Worm (Caenorhabditis elegans) whole organism, L2 larva: Measurements from ENCODE around the gene srsx-30.

Experiments used
- C34F6.9 ChIP-seq: fragments of 150-350 bp; optimal IDR thresholded peaks from 2 replicates; lab custom pipeline; 2014; ENCODE audit warnings: missing biosample characterization, missing genetic modification characterization
- F13H6.1 ChIP-seq: sonication (generic microtip); optimal IDR thresholded peaks from 2 replicates; lab custom pipeline; 2016; ENCODE audit warnings: missing genetic modification characterization, missing compliant biosample characterization
- R02D3.7 ChIP-seq: fragments of 150-350 bp; optimal IDR thresholded peaks from 2 replicates; lab custom pipeline; 2014; ENCODE audit warnings: missing biosample characterization, missing genetic modification characterization
- alr-1 ChIP-seq: fragments of 150-350 bp; optimal IDR thresholded peaks from 2 replicates; lab custom pipeline; 2014; ENCODE audit warnings: missing biosample characterization, missing genetic modification characterization
- aly-2 ChIP-seq: fragments of 150-350 bp; optimal IDR thresholded peaks from 2 replicates; lab custom pipeline; 2014; ENCODE audit warnings: missing biosample characterization, missing genetic modification characterization
- ama-1 ChIP-seq: fragments of 150-350 bp; optimal IDR thresholded peaks from 2 replicates; lab custom pipeline; 2018; ENCODE audit warnings: inconsistent platforms
- ceh-16 ChIP-seq: fragments of 150-350 bp; optimal IDR thresholded peaks from 2 replicates; lab custom pipeline; 2014; ENCODE audit warnings: missing biosample characterization, missing genetic modification characterization
- ceh-82 ChIP-seq: fragments of 150-350 bp; optimal IDR thresholded peaks from 2 replicates; lab custom pipeline; 2014; ENCODE audit warnings: missing biosample characterization, missing genetic modification characterization
- crh-2 ChIP-seq: sonication (generic microtip); optimal IDR thresholded peaks from 2 replicates; lab custom pipeline; 2017; ENCODE audit warnings: missing biosample characterization, missing genetic modification characterization
- dmd-4 ChIP-seq: sonication (generic microtip); optimal IDR thresholded peaks from 2 replicates; lab custom pipeline; 2017; ENCODE audit warnings: missing biosample characterization, missing genetic modification characterization
- egl-27 ChIP-seq: sonication (generic microtip); optimal IDR thresholded peaks from 3 replicates; lab custom pipeline; 2017; ENCODE audit warnings: missing biosample characterization, missing genetic modification reagents, missing genetic modification characterization
- fos-1 ChIP-seq: fragments of 150-350 bp; optimal IDR thresholded peaks from 2 replicates; lab custom pipeline; 2014; ENCODE audit warnings: missing biosample characterization, missing genetic modification characterization
- lin-11 ChIP-seq: fragments of 150-350 bp; sonication (generic microtip); optimal IDR thresholded peaks from 2 replicates; lab custom pipeline; 2014; ENCODE audit warnings: missing biosample characterization, missing genetic modification characterization, inconsistent platforms, mixed read lengths
- lin-39 ChIP-seq: fragments of 150-350 bp; optimal IDR thresholded peaks from 2 replicates; lab custom pipeline; 2014; ENCODE audit warnings: missing biosample characterization, missing genetic modification reagents, missing genetic modification characterization
- lsy-2 ChIP-seq, 2 experiments: fragments of 150-350 bp in 1 of 2; sonication (generic microtip) in 1 of 2; optimal IDR thresholded peaks; 2 replicates each; lab custom pipeline; 2014 to 2017; ENCODE audit warnings: missing biosample characterization in 2 of 2, missing genetic modification characterization in 2 of 2
- mab-5 ChIP-seq: fragments of 150-350 bp; optimal IDR thresholded peaks from 2 replicates; lab custom pipeline; 2014; ENCODE audit warnings: missing biosample characterization, missing genetic modification characterization
- mbf-1 ChIP-seq: sonication (generic microtip); optimal IDR thresholded peaks from 2 replicates; lab custom pipeline; 2017; ENCODE audit warnings: missing biosample characterization, missing genetic modification characterization
- mdl-1 ChIP-seq, 2 experiments: fragments of 150-350 bp in 1 of 2; sonication (generic microtip) in 1 of 2; optimal IDR thresholded peaks; 2 replicates each; lab custom pipeline; 2017; ENCODE audit warnings: missing biosample characterization in 2 of 2, missing genetic modification characterization in 2 of 2
- nhr-11 ChIP-seq: fragments of 150-350 bp; optimal IDR thresholded peaks from 2 replicates; lab custom pipeline; 2014; ENCODE audit warnings: missing biosample characterization, missing genetic modification characterization
- nhr-12 ChIP-seq: fragments of 150-350 bp; optimal IDR thresholded peaks from 2 replicates; lab custom pipeline; 2014; ENCODE audit warnings: missing biosample characterization, missing genetic modification characterization
- nhr-129 ChIP-seq: fragments of 150-350 bp; optimal IDR thresholded peaks from 2 replicates; lab custom pipeline; 2014; ENCODE audit warnings: missing biosample characterization, missing genetic modification characterization
- nhr-237 ChIP-seq: fragments of 150-350 bp; optimal IDR thresholded peaks from 2 replicates; lab custom pipeline; 2014; ENCODE audit warnings: missing biosample characterization, missing genetic modification characterization
- nhr-25 ChIP-seq: fragments of 150-350 bp; sonication (generic microtip); optimal IDR thresholded peaks from 3 replicates; lab custom pipeline; 2014; ENCODE audit warnings: missing biosample characterization, missing genetic modification characterization
- nhr-77 ChIP-seq: fragments of 150-350 bp; optimal IDR thresholded peaks from 2 replicates; lab custom pipeline; 2014; ENCODE audit warnings: missing biosample characterization, missing genetic modification characterization
- peb-1 ChIP-seq: fragments of 150-350 bp; optimal IDR thresholded peaks from 2 replicates; lab custom pipeline; 2014; ENCODE audit warnings: missing biosample characterization, missing genetic modification characterization
- skn-1 ChIP-seq: sonication (generic microtip); optimal IDR thresholded peaks from 2 replicates; lab custom pipeline; 2017; ENCODE audit warnings: missing biosample characterization, missing genetic modification characterization
- sma-3 ChIP-seq: sonication (generic microtip); optimal IDR thresholded peaks from 2 replicates; lab custom pipeline; 2016; ENCODE audit warnings: missing genetic modification reagents, missing genetic modification characterization, missing compliant biosample characterization
- sma-9 ChIP-seq, 2 experiments: fragments of 150-350 bp in 1 of 2; sonication (generic microtip) in 1 of 2; optimal IDR thresholded peaks; 2 replicates each; lab custom pipeline; 2014 to 2016; ENCODE audit warnings: missing genetic modification characterization in 2 of 2, mild to moderate bottlenecking in 1 of 2, missing biosample characterization in 1 of 2, missing compliant biosample characterization in 1 of 2, missing genetic modification reagents in 1 of 2, moderate library complexity in 1 of 2
- unc-55 ChIP-seq: fragments of 150-350 bp; sonication (generic microtip); optimal IDR thresholded peaks from 3 replicates; lab custom pipeline; 2014; ENCODE audit warnings: missing biosample characterization, missing genetic modification reagents, missing genetic modification characterization
- unc-62 ChIP-seq: fragments of 150-350 bp; optimal IDR thresholded peaks from 2 replicates; lab custom pipeline; 2014; ENCODE audit warnings: missing biosample characterization, missing genetic modification reagents, missing genetic modification characterization
- zag-1 ChIP-seq: fragments of 150-350 bp; optimal IDR thresholded peaks from 2 replicates; lab custom pipeline; 2014; ENCODE audit warnings: missing biosample characterization, missing genetic modification characterization
- ztf-1 ChIP-seq: fragments of 200-800 bp; sonication (Bioruptor generic); conservative IDR thresholded peaks from 2 replicates; pipeline ENCODE4 v1.3.6; 2022; ENCODE audit warnings: missing genetic modification characterization, missing compliant biosample characterization
- ztf-4 ChIP-seq: fragments of 150-350 bp; optimal IDR thresholded peaks from 2 replicates; lab custom pipeline; 2014; ENCODE audit warnings: missing biosample characterization, missing genetic modification characterization

The srsx-30 gene

DNA sequence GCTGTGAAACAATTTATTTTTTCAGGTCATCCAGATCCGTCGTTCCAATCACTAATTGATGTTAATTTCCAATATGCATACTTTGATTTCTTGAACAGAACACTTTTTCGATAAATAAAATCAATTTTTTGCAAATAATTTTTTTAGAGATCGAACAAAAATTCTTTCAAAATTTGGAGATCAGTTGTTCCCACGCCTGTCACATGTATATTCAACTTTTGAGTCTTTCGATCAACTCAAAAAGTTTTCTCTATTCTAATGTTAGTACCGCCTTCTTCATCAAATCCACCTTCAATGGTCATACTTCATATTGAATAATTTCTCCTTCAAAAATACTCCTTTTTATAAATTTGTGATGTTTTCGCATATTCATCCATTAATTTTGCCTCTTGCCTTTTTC is 3.9 kb upstream of the srsx-30 start, which contains the start of gene srsx-29:
Gene srsx-29 (plus strand): TSS at position 301 of the 400 bp plus-strand sequence.
- TF ChIP-seq peb-1 (tag; lab: Kevin White, UChicago) (no peak), ceh-82 (no peak), nhr-129 (tag; lab: Kevin White, UChicago) (no peak)

DNA sequence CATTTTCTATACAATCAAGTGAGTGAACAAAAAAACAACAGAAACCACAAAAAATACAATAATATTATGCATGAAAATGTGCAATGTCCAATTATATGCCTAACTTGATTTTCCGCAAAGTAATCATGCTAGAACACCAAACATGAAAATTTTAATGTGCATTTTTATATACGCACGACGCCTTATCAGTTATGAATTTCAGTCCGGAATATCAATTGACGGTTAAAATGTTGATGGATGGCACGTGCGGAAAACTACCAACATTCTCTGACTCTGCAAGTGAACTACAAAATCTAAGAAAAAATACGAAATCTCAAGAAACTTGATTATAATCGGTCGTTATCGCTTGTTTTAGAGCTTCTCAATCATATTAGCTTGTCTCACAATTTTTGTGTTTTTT is 1.3 kb downstream of the srsx-30 start:
- TF ChIP-seq skn-1 (tag; lab: Kevin White, UChicago) (no peak), nhr-25 (no peak), F13H6.1 (no peak), sma-9 (GFP tag; optimal IDR thresholded peaks at IDR 0.05; lab: Kevin White, UChicago) (peak; percentile 36), sma-9 (tag; optimal IDR thresholded peaks at IDR 0.05; lab: Kevin White, UChicago) (no peak), nhr-11 (tag; lab: Kevin White, UChicago) (no peak), lin-11 (no peak), dmd-4 (tag; lab: Kevin White, UChicago) (no peak), nhr-12 (no peak), fos-1 (tag; lab: Kevin White, UChicago) (peak; percentile 65), ceh-82 (no peak), mab-5 (tag; lab: Kevin White, UChicago) (no peak), lin-39 (tag; lab: Kevin White, UChicago) (no peak), sma-3 (GFP tag; lab: Kevin White, UChicago) (no peak)
- TF ChIP-seq, all 48 proteins: peak for 2

DNA sequence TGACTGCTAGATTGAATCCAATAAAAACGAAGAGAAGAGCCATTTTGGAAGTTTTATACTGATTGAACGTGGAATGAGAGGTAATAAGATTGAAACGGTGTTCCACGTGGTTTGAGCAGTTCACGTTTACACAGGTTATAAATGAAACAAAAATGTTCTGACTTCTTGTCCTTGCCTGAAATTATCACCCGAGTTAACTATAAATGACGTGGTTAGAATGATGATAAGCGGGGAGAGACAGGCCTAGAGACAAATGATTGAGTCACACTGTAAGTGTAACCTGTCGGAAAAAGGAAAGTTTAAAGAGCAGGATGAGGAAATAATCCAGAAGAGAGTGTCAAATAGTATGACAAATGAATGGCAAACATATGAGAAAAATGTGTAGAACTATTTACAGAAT is 2.3 kb downstream of the srsx-30 start, which contains the start of gene C51E3.10:
Gene C51E3.10 (minus strand): TSS at position 181 of the 400 bp plus-strand sequence.
- TF ChIP-seq skn-1 (tag; lab: Kevin White, UChicago) (peak; percentile 36), ama-1 (no peak), F13H6.1 (no peak), crh-2 (tag; lab: Kevin White, UChicago) (peak; percentile 67), nhr-11 (tag; lab: Kevin White, UChicago) (no peak), sma-9 (GFP tag; optimal IDR thresholded peaks at IDR 0.05; lab: Kevin White, UChicago) (peak; percentile 69), sma-9 (tag; optimal IDR thresholded peaks at IDR 0.05; lab: Kevin White, UChicago) (no peak), lin-11 (no peak), mdl-1 (tag; optimal IDR thresholded peaks at IDR 0.05; lab: Kevin White, UChicago) (peak in 1 of 2 experiments; percentile 14), fos-1 (tag; lab: Kevin White, UChicago) (peak; percentile 94)

DNA sequence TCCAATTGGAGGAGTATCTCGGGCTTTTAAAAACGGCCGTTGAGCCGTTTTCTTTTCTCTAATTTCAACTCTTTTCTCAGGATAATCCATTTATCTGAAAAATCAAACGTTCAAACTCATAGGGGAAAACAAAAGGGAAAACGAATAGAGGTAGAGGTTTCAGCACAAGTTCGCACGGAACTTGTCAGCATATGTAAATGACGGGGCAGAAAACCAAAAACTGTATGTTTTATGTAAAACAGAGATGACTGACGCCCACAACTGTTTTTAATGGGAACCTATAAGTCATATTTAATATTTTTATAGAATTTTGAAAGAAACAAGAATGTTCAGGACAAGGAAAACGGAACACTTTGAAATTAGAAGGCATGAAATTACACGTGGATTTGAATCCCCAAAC is 7.7 kb downstream of the srsx-30 start, which contains the start of gene C51E3.6:
Gene C51E3.6 (minus strand): TSS at position 101 of the 400 bp plus-strand sequence.
- TF ChIP-seq ztf-1 (no peak), egl-27 (tag; lab: Kevin White, UChicago) (no peak), mbf-1 (no peak), ceh-16 (tag; lab: Kevin White, UChicago) (no peak), mab-5 (tag; lab: Kevin White, UChicago) (no peak), F13H6.1 (no peak), nhr-11 (tag; lab: Kevin White, UChicago) (no peak), nhr-237 (tag; lab: Kevin White, UChicago) (no peak), nhr-129 (tag; lab: Kevin White, UChicago) (no peak), nhr-12 (no peak)

DNA sequence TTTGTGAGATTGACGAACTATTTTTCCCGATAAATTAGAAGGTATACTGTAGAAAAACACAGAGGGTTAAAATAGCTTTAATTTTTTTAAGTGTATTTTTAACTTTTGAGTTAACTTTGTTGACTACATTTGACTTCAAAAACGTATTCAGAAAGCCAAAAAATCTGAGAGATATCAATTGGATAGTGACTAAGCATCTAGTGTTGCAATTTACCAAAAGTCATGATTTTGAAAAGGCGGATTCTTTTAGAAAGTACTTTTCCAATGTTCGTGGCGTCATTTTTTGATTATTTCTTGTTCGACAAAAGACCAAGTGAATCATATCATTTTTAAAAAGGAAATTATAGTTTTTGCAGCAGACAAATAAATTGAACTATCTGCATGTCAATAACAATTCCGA is 10.2 kb downstream of the srsx-30 start:
- TF ChIP-seq ama-1, result no peak
- peak; percentile 40 for TF ChIP-seq crh-2 (tag; lab: Kevin White, UChicago)
- TF ChIP-seq R02D3.7 (tag; lab: Kevin White, UChicago), result no peak
- TF ChIP-seq ztf-4 (tag; lab: Kevin White, UChicago), result peak; percentile 13
- TF ChIP-seq mbf-1, result no peak
- no peak for TF ChIP-seq aly-2
- TF ChIP-seq fos-1 (tag; lab: Kevin White, UChicago), result no peak
- TF ChIP-seq lsy-2 (tag; optimal IDR thresholded peaks at IDR 0.05; lab: Kevin White, UChicago), result peak in 1 of 2 experiments; percentile 40
- TF ChIP-seq nhr-77, result no peak
- no peak for TF ChIP-seq zag-1 (tag; lab: Kevin White, UChicago)
- no peak for TF ChIP-seq ceh-82
- peak; percentile 51 for TF ChIP-seq unc-55
- peak; percentile 8 for TF ChIP-seq nhr-237 (tag; lab: Kevin White, UChicago)
- TF ChIP-seq dmd-4 (tag; lab: Kevin White, UChicago), result no peak
- no peak for TF ChIP-seq alr-1 (tag; lab: Kevin White, UChicago)

DNA sequence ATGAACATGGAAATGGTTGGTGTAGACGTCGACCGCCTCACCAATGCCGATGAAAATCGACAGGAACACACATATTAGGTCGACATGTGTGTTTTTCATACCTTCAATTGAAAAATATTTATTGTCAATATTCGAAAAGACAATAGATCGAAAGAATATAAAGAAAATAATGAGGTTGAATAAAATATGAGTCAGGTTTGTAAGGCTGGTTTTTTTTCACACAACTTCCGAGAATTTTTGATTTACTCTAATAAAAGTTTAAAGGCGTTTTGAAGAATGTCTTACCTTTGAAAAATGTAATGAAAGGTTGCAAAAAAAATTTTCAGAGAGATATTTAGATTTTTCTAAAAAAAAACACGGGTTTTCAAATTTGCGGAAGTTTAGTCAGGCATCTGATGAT is 15.0 kb downstream of the srsx-30 start, which contains the start of gene egl-3:
Gene egl-3 (minus strand): TSS at position 101 of the 400 bp plus-strand sequence.
- TF ChIP-seq nhr-237 (tag; lab: Kevin White, UChicago) (no peak), lin-11 (no peak), unc-62 (GFP tag; lab: Kevin White, UChicago) (no peak), dmd-4 (tag; lab: Kevin White, UChicago) (no peak), unc-55 (no peak), C34F6.9 (no peak)
